Fruit fly (Drosophila melanogaster) whole organism, embryonic: ENCODE measurements around the gene Pif1.
A peak's percentile ranks its signal among the peaks of the same experiment; 100 is the strongest.

Experiments
- Abd-B ChIP-seq: fragments of 200-800 bp; sonication (Bioruptor generic); optimal IDR thresholded peaks from 2 replicates; lab custom pipeline; 2018; ENCODE audit warnings: missing biosample characterization, mild to moderate bottlenecking, missing genetic modification characterization, moderate library complexity
- Atf3 ChIP-seq: fragments of 200-800 bp; sonication (Bioruptor generic); optimal IDR thresholded peaks from 3 replicates; lab custom pipeline; 2016; ENCODE audit warnings: missing biosample characterization, missing genetic modification characterization
- Atf6 ChIP-seq: fragments of 200-800 bp; sonication (Bioruptor generic); IDR thresholded peaks from 2 replicates; pipeline ENCODE4 v1.3.6; 2022; ENCODE audit warnings: missing biosample characterization, missing genetic modification characterization
- B-H1 ChIP-seq: fragments of 200-800 bp; sonication (Bioruptor generic); IDR thresholded peaks from 3 replicates; pipeline ENCODE4 v1.3.6; 2022; ENCODE audit warnings: missing biosample characterization, missing genetic modification characterization
- CG10147 ChIP-seq: fragments of 200-800 bp; sonication (Bioruptor generic); optimal IDR thresholded peaks from 2 replicates; lab custom pipeline; 2019; ENCODE audit warnings: missing biosample characterization, mild to moderate bottlenecking, missing genetic modification characterization, moderate library complexity
- CG1024 ChIP-seq: fragments of 200-800 bp; sonication (Bioruptor generic); IDR thresholded peaks from 2 replicates; pipeline ENCODE4 v1.3.6; 2022; ENCODE audit warnings: missing biosample characterization, missing genetic modification characterization
- CG10267 ChIP-seq: fragments of 200-800 bp; sonication (Bioruptor generic); optimal IDR thresholded peaks from 2 replicates; lab custom pipeline; 2018; ENCODE audit warnings: missing biosample characterization, mild to moderate bottlenecking, missing genetic modification characterization, moderate library complexity
- CG11504 ChIP-seq: fragments of 200-800 bp; sonication (Bioruptor generic); optimal IDR thresholded peaks from 3 replicates; lab custom pipeline; 2019; ENCODE audit warnings: missing biosample characterization, mild to moderate bottlenecking, missing genetic modification characterization, moderate library complexity
- CG12744 ChIP-seq: fragments of 200-800 bp; sonication (Bioruptor generic); optimal IDR thresholded peaks from 2 replicates; lab custom pipeline; 2016; ENCODE audit warnings: missing biosample characterization, missing genetic modification characterization
- CG14441 ChIP-seq: fragments of 200-800 bp; sonication (Bioruptor generic); IDR thresholded peaks from 2 replicates; pipeline ENCODE4 v1.3.6; 2022; ENCODE audit warnings: missing biosample characterization, missing genetic modification characterization
- CG14667 ChIP-seq: fragments of 200-800 bp; sonication (Bioruptor generic); IDR thresholded peaks from 2 replicates; pipeline ENCODE4 v1.3.6; 2022; ENCODE audit warnings: missing biosample characterization, missing genetic modification characterization
- CG15601 ChIP-seq: fragments of 200-800 bp; sonication (Bioruptor generic); optimal IDR thresholded peaks from 3 replicates; lab custom pipeline; 2019; ENCODE audit warnings: missing biosample characterization, mild to moderate bottlenecking, missing genetic modification characterization, moderate library complexity
- CG3065 ChIP-seq: fragments of 200-800 bp; sonication (Bioruptor generic); optimal IDR thresholded peaks from 2 replicates; lab custom pipeline; 2016; ENCODE audit warnings: missing biosample characterization, missing genetic modification characterization
- CG33557 ChIP-seq: fragments of 200-800 bp; sonication (Bioruptor generic); optimal IDR thresholded peaks from 2 replicates; lab custom pipeline; 2019; ENCODE audit warnings: missing biosample characterization, mild to moderate bottlenecking, missing genetic modification characterization, moderate library complexity
- CG3838 ChIP-seq: fragments of 200-800 bp; sonication (Bioruptor generic); optimal IDR thresholded peaks from 3 replicates; lab custom pipeline; 2016; ENCODE audit warnings: missing biosample characterization, missing genetic modification characterization
- CG42726 ChIP-seq: fragments of 200-800 bp; sonication (Bioruptor generic); IDR thresholded peaks from 2 replicates; pipeline ENCODE4 v1.3.6; 2022; ENCODE audit warnings: missing biosample characterization, missing genetic modification characterization; ENCODE audit not compliant: partially characterized antibody
- CG4282 ChIP-seq: fragments of 200-800 bp; sonication (Bioruptor generic); optimal IDR thresholded peaks from 2 replicates; lab custom pipeline; 2016; ENCODE audit warnings: missing biosample characterization, missing genetic modification characterization
- CG5953 ChIP-seq: fragments of 200-800 bp; sonication (Bioruptor generic); IDR thresholded peaks from 2 replicates; pipeline ENCODE4 v1.3.6; 2022; ENCODE audit warnings: missing biosample characterization, missing genetic modification characterization
- CG6272 ChIP-seq: fragments of 200-800 bp; sonication (Bioruptor generic); IDR thresholded peaks from 2 replicates; pipeline ENCODE4 v1.3.6; 2022; ENCODE audit warnings: missing biosample characterization, missing genetic modification characterization
- CG7556 ChIP-seq: fragments of 200-800 bp; sonication (Bioruptor generic); optimal IDR thresholded peaks from 2 replicates; lab custom pipeline; 2017; ENCODE audit warnings: missing biosample characterization, mild to moderate bottlenecking, missing genetic modification characterization
- CG9727 ChIP-seq: fragments of 200-800 bp; sonication (Bioruptor generic); optimal IDR thresholded peaks from 3 replicates; lab custom pipeline; 2017; ENCODE audit warnings: missing biosample characterization, mild to moderate bottlenecking, missing genetic modification characterization
- CG9817 ChIP-seq: fragments of 200-800 bp; sonication (Bioruptor generic); optimal IDR thresholded peaks from 2 replicates; lab custom pipeline; 2018; ENCODE audit warnings: missing biosample characterization, mild to moderate bottlenecking, missing genetic modification characterization, moderate library complexity
- Deaf1 ChIP-seq: fragments of 200-800 bp; optimal IDR thresholded peaks from 3 replicates; lab custom pipeline; 2019; ENCODE audit warnings: missing biosample characterization, mild to moderate bottlenecking, missing genetic modification characterization, moderate library complexity
- Doc3 ChIP-seq: fragments of 200-800 bp; sonication (Bioruptor generic); IDR thresholded peaks from 3 replicates; pipeline ENCODE4 v1.3.6; 2022; ENCODE audit warnings: missing biosample characterization, missing genetic modification characterization; ENCODE audit not compliant: partially characterized antibody
- Eip74EF ChIP-seq, 2 experiments: fragments of 200-800 bp in 1 of 2; fragments of >200 bp in 1 of 2; sonication (Bioruptor generic) in 1 of 2; optimal IDR thresholded peaks; 2 replicates each; lab custom pipeline; 2017 to 2019; ENCODE audit warnings: missing biosample characterization in 2 of 2, missing genetic modification characterization in 2 of 2, mild to moderate bottlenecking in 1 of 2, moderate library complexity in 1 of 2
- HLH3B ChIP-seq: fragments of 200-800 bp; sonication (Bioruptor generic); IDR thresholded peaks from 2 replicates; pipeline ENCODE4 v1.3.6; 2022; ENCODE audit warnings: missing biosample characterization, missing genetic modification characterization
- HLHmδ ChIP-seq: fragments of 200-800 bp; sonication (Bioruptor generic); optimal IDR thresholded peaks from 2 replicates; lab custom pipeline; 2018; ENCODE audit warnings: missing biosample characterization, mild to moderate bottlenecking, missing genetic modification characterization, moderate library complexity
- Hand ChIP-seq: fragments of 200-800 bp; sonication (Bioruptor generic); optimal IDR thresholded peaks from 2 replicates; lab custom pipeline; 2017; ENCODE audit warnings: mild to moderate bottlenecking, missing biosample characterization, missing genetic modification reagents, missing genetic modification characterization
- Mes4 ChIP-seq: fragments of 200-800 bp; sonication (Bioruptor generic); optimal IDR thresholded peaks from 2 replicates; lab custom pipeline; 2016; ENCODE audit warnings: missing biosample characterization, missing genetic modification characterization
- Mrtf ChIP-seq: fragments of 200-800 bp; sonication (Bioruptor generic); IDR thresholded peaks from 3 replicates; pipeline ENCODE4 v1.3.6; 2022; ENCODE audit warnings: missing biosample characterization, missing genetic modification characterization
- NFAT ChIP-seq: fragments of 200-800 bp; sonication (Bioruptor generic); IDR thresholded peaks from 2 replicates; pipeline ENCODE4 v1.3.6; 2022; ENCODE audit warnings: missing biosample characterization, missing genetic modification characterization
- Rx ChIP-seq: fragments of 200-800 bp; sonication (Bioruptor generic); IDR thresholded peaks from 2 replicates; pipeline ENCODE4 v1.3.6; 2022; ENCODE audit warnings: missing biosample characterization, missing genetic modification characterization
- Spps ChIP-seq: fragments of 200-800 bp; sonication (Bioruptor generic); optimal IDR thresholded peaks from 2 replicates; lab custom pipeline; 2018; ENCODE audit warnings: missing biosample characterization, mild to moderate bottlenecking, missing genetic modification characterization
- Sry-δ ChIP-seq: fragments of 200-800 bp; sonication (Bioruptor generic); optimal IDR thresholded peaks from 2 replicates; lab custom pipeline; 2016; ENCODE audit warnings: missing biosample characterization, missing genetic modification characterization
- Ssrp ChIP-seq: fragments of 200-800 bp; sonication (Bioruptor generic); optimal IDR thresholded peaks from 2 replicates; lab custom pipeline; 2018; ENCODE audit warnings: missing biosample characterization, mild to moderate bottlenecking, missing genetic modification characterization, moderate library complexity
- ase ChIP-seq: fragments of 200-800 bp; sonication (Bioruptor generic); IDR thresholded peaks from 3 replicates; pipeline ENCODE4 v1.3.6; 2022; ENCODE audit warnings: missing biosample characterization, missing genetic modification characterization
- chm ChIP-seq: fragments of 200-800 bp; sonication (Bioruptor generic); IDR thresholded peaks from 2 replicates; pipeline ENCODE4 v1.3.6; 2022; ENCODE audit warnings: missing biosample characterization, missing genetic modification characterization
- dysf ChIP-seq: fragments of 200-800 bp; sonication (Bioruptor generic); IDR thresholded peaks from 3 replicates; pipeline ENCODE4 v1.3.6; 2022; ENCODE audit warnings: missing biosample characterization, missing genetic modification characterization
- jigr1 ChIP-seq: fragments of 200-800 bp; sonication (Bioruptor generic); IDR thresholded peaks from 3 replicates; pipeline ENCODE4 v1.3.6; 2022; ENCODE audit warnings: missing biosample characterization, missing genetic modification characterization
- mam ChIP-seq: fragments of 200-800 bp; sonication (Bioruptor generic); optimal IDR thresholded peaks from 3 replicates; lab custom pipeline; 2016; ENCODE audit warnings: missing biosample characterization, missing genetic modification characterization
- nerfin-2 ChIP-seq: fragments of 200-800 bp; sonication (Bioruptor generic); IDR thresholded peaks from 2 replicates; pipeline ENCODE4 v1.3.6; 2022; ENCODE audit warnings: missing biosample characterization, missing genetic modification characterization; ENCODE audit not compliant: partially characterized antibody
- pfk ChIP-seq: fragments of 200-800 bp; sonication (Bioruptor generic); optimal IDR thresholded peaks from 2 replicates; lab custom pipeline; 2018; ENCODE audit warnings: missing biosample characterization, mild to moderate bottlenecking, missing genetic modification characterization, moderate library complexity
- row ChIP-seq: fragments of 200-800 bp; sonication (Bioruptor generic); IDR thresholded peaks from 3 replicates; pipeline ENCODE4 v1.3.6; 2022; ENCODE audit warnings: missing biosample characterization, missing genetic modification characterization
- run ChIP-seq: fragments of 200-800 bp; sonication (Bioruptor generic); optimal IDR thresholded peaks from 3 replicates; lab custom pipeline; 2018; ENCODE audit warnings: missing biosample characterization, mild to moderate bottlenecking, missing genetic modification characterization
- salm ChIP-seq: fragments of 200-800 bp; sonication (Bioruptor generic); optimal IDR thresholded peaks from 2 replicates; lab custom pipeline; 2018; ENCODE audit warnings: missing biosample characterization, mild to moderate bottlenecking, missing genetic modification characterization
- schlank ChIP-seq: fragments of 200-800 bp; sonication (Bioruptor generic); optimal IDR thresholded peaks from 2 replicates; lab custom pipeline; 2018; ENCODE audit warnings: missing biosample characterization, mild to moderate bottlenecking, missing genetic modification characterization
- vnd ChIP-seq: fragments of 200-800 bp; sonication (Bioruptor generic); IDR thresholded peaks from 3 replicates; pipeline ENCODE4 v1.3.6; 2022; ENCODE audit warnings: missing biosample characterization, missing genetic modification characterization; ENCODE audit not compliant: partially characterized antibody
- zf30C ChIP-seq: fragments of 200-800 bp; sonication (Bioruptor generic); optimal IDR thresholded peaks from 3 replicates; lab custom pipeline; 2018; ENCODE audit warnings: missing biosample characterization, mild to moderate bottlenecking, missing genetic modification characterization

Gene Pif1

dm6 chr2L:3478034-3478880 is 8.5 kb upstream of the Pif1 start, which contains the start of gene Thor (continued):
- peak in 1 of 2 experiments; percentile 45 for TF ChIP-seq Eip74EF (GFP tag; optimal IDR thresholded peaks at IDR 0.05; lab: Kevin White, UChicago)
- peak; percentile 79 for TF ChIP-seq Atf6 (GFP tag; lab: Robert Waterston, UW)
- no peak for TF ChIP-seq vnd
- TF ChIP-seq CG15601 (tag; lab: Kevin White, UChicago) = peak; percentile 36
- TF ChIP-seq CG9727 (GFP tag; lab: Kevin White, UChicago) = peak; percentile 79
- no peak for TF ChIP-seq CG3065
- TF ChIP-seq CG33557 = peak; percentile 75
- TF ChIP-seq CG12744 (GFP tag; lab: Kevin White, UChicago) = peak; percentile 56
- peak; percentile 11 for TF ChIP-seq Sry-δ (GFP tag; lab: Kevin White, UChicago)
- TF ChIP-seq run (tag; lab: Kevin White, UChicago) = no peak
- TF ChIP-seq Mrtf (GFP tag; lab: Robert Waterston, UW) = 0 out of 3 replicates have a peak, but pooled peaks have one; percentile 14
- TF ChIP-seq CG4282 (GFP tag; lab: Kevin White, UChicago) = peak; percentile 54
- TF ChIP-seq CG10147 (GFP tag; lab: Kevin White, UChicago) = peak; percentile 6
- TF ChIP-seq B-H1 (GFP tag; lab: Robert Waterston, UW) = peak; percentile 38; the same call in 1 of the 3 replicates
- peak; percentile 97 for TF ChIP-seq HLHmδ (GFP tag; lab: Kevin White, UChicago)
- TF ChIP-seq CG14441 (GFP tag; lab: Robert Waterston, UW) = peak; percentile 40; the same call in 1 of the 2 replicates
- TF ChIP-seq CG9817 (tag; lab: Kevin White, UChicago) = peak; percentile 26
- TF ChIP-seq CG14667 = peak; percentile 38; the same call in 1 of the 2 replicates
- TF ChIP-seq chm = peak; percentile 95
- TF ChIP-seq Deaf1 = peak; percentile 89
- TF ChIP-seq Ssrp = no peak
- no peak; the same call in 1 of the 2 replicates for TF ChIP-seq CG6272 (GFP tag; lab: Robert Waterston, UW)
- TF ChIP-seq Abd-B (GFP tag; lab: Kevin White, UChicago) = no peak
- peak; percentile 21 for TF ChIP-seq Spps
- peak; percentile 67; the same call in 2 of the 3 replicates for TF ChIP-seq ase (GFP tag; lab: Robert Waterston, UW)
- peak; percentile 86 for TF ChIP-seq CG5953 (GFP tag; lab: Robert Waterston, UW)
- peak; percentile 91 for TF ChIP-seq CG42726 (GFP tag; lab: Robert Waterston, UW)
- TF ChIP-seq Mes4 = peak; percentile 52
- peak; percentile 71 for TF ChIP-seq Hand (GFP tag; lab: Kevin White, UChicago)
- peak; percentile 20 for TF ChIP-seq salm (tag; lab: Kevin White, UChicago)
- no peak for TF ChIP-seq CG3838 (GFP tag; lab: Kevin White, UChicago)
- TF ChIP-seq dysf (GFP tag; lab: Robert Waterston, UW) = peak; percentile 56; the same call in 2 of the 3 replicates
- no peak for TF ChIP-seq nerfin-2 (GFP tag; lab: Robert Waterston, UW)
- TF ChIP-seq Atf3 = peak; percentile 50
- TF ChIP-seq Doc3 (GFP tag; lab: Robert Waterston, UW) = no peak
- no peak for TF ChIP-seq jigr1 (GFP tag; lab: Robert Waterston, UW)
- TF ChIP-seq row = peak; percentile 56
- TF ChIP-seq pfk (GFP tag; lab: Kevin White, UChicago) = peak; percentile 29
- TF ChIP-seq HLH3B = peak; percentile 66; the same call in 1 of the 2 replicates
- peak; percentile 29 for TF ChIP-seq zf30C
- peak; percentile 81 for TF ChIP-seq schlank
- TF ChIP-seq CG11504 = peak; percentile 42
- TF ChIP-seq mam = peak; percentile 42
- TF ChIP-seq CG7556 = peak; percentile 59
- TF ChIP-seq CG10267 (tag; lab: Kevin White, UChicago) = peak; percentile 28
- TF ChIP-seq NFAT (GFP tag; lab: Robert Waterston, UW) = peak; percentile 96
- TF ChIP-seq Rx (GFP tag; lab: Robert Waterston, UW) = 0 out of 2 replicates have a peak, but pooled peaks have one; percentile 30
- peak; percentile 76 for TF ChIP-seq CG1024
